Worm (Caenorhabditis elegans) whole organism, midembryonic: ENCODE results near the gene Y40B10A.5.
"Not testable (repeated sequence)": the region's sequence is repeated elsewhere in the genome, so short reads cannot be mapped to it uniquely, and the experiment has no call there.

Source experiments
- T22C8.4 ChIP-seq: fragments of 200-800 bp; sonication (Bioruptor generic); IDR thresholded peaks from 2 replicates; pipeline ENCODE4 v1.3.6; 2022; ENCODE audit warnings: missing genetic modification characterization, missing compliant biosample characterization
- cog-1 ChIP-seq: sonication (generic microtip); optimal IDR thresholded peaks from 2 replicates; lab custom pipeline; 2016; ENCODE audit warnings: missing genetic modification characterization, missing compliant biosample characterization
- flt-1 ChIP-seq: fragments of 200-800 bp; sonication (Bioruptor generic); IDR thresholded peaks from 2 replicates; pipeline ENCODE4 v1.3.6; 2022; ENCODE audit warnings: missing genetic modification characterization, missing compliant biosample characterization
- klf-2 ChIP-seq: fragments of 200-800 bp; sonication (Bioruptor generic); conservative IDR thresholded peaks from 2 replicates; pipeline ENCODE4 v1.3.6; 2022; ENCODE audit warnings: missing genetic modification reagents, missing genetic modification characterization, missing compliant biosample characterization
- med-1 ChIP-seq: sonication (generic microtip); optimal IDR thresholded peaks from 2 replicates; lab custom pipeline; 2017; ENCODE audit warnings: missing genetic modification characterization, mild to moderate bottlenecking, missing compliant biosample characterization, antibody characterized with exemption, missing genetic modification reagents; ENCODE audit not compliant: insufficient read depth
- ref-1 ChIP-seq: fragments of 200-800 bp; sonication (Bioruptor generic); conservative IDR thresholded peaks from 2 replicates; pipeline ENCODE4 v1.3.6; 2022; ENCODE audit warnings: missing genetic modification reagents, missing genetic modification characterization, missing compliant biosample characterization
- tab-1 ChIP-seq: fragments of 200-800 bp; sonication (Bioruptor generic); IDR thresholded peaks from 2 replicates; pipeline ENCODE4 v1.3.6; 2022; ENCODE audit warnings: missing genetic modification characterization, missing compliant biosample characterization
- ztf-23 ChIP-seq: fragments of 200-800 bp; sonication (Bioruptor generic); IDR thresholded peaks from 2 replicates; pipeline ENCODE4 v1.3.6; 2022; ENCODE audit warnings: missing genetic modification reagents, missing genetic modification characterization, missing compliant biosample characterization
- ztf-29 ChIP-seq: fragments of 200-800 bp; sonication (Bioruptor generic); IDR thresholded peaks from 2 replicates; pipeline ENCODE4 v1.3.6; 2022; ENCODE audit warnings: missing genetic modification reagents, missing genetic modification characterization, missing compliant biosample characterization

Gene Y40B10A.5

DNA sequence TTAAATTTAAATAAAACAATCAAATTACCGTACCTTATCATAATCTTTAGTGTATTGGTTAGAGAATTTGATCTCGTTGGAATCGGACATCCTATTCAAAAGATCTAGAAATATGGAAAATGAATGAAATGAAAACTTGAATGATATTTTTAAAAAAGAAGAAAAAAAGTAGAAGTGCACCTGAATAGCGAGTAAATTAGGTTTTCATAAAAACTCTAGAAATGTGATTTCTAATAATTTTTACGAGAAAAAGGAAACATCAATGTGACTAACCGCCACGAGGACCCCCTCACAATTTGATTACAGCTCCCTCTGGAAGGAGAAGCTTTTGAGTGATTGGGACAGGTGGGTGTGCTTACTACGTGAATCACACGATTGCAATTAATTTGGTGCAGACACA is at the start of gene Y40B10A.5:
TSS of gene Y40B10A.5 (minus strand) at position 101 of the 400 bp plus-strand sequence.
- TF ChIP-seq cog-1 = no peak
- no peak for TF ChIP-seq ztf-23 (GFP tag; lab: Robert Waterston, UW)

- no peak for TF ChIP-seq ref-1
- TF ChIP-seq klf-2 (GFP tag; lab: Robert Waterston, UW) = no peak
- no peak for TF ChIP-seq tab-1 (GFP tag; lab: Robert Waterston, UW)
- TF ChIP-seq ztf-23 (GFP tag; lab: Robert Waterston, UW) = no peak
- no peak for TF ChIP-seq flt-1
- no peak for TF ChIP-seq med-1 (GFP tag; lab: Kevin White, UChicago)
- no peak for TF ChIP-seq ztf-29
Observed at ce11 chrV:2095204-2095603, 49.3 kb upstream of the Y40B10A.5 start, which contains the start of gene F36F12.2. Gene F36F12.2, minus strand, starts transcription at chrV:2095304.

- not testable (repeated sequence) for TF ChIP-seq flt-1; ztf-23 (GFP tag; lab: Robert Waterston, UW); ztf-29
Observed at ce11 chrV:2090321-2090720, 44.5 kb upstream of the Y40B10A.5 start, which contains the start of gene ztf-28. Gene ztf-28, plus strand, starts transcription at chrV:2090669.

ce11 chrV:2085745-2086267 is 40.0 kb upstream of the Y40B10A.5 start, which contains the start of gene F36F12.3:
Gene F36F12.3, plus strand, starts transcription at chrV:2085795.
- not testable (repeated sequence) for TF ChIP-seq ztf-29; cog-1; klf-2 (GFP tag; lab: Robert Waterston, UW)

DNA sequence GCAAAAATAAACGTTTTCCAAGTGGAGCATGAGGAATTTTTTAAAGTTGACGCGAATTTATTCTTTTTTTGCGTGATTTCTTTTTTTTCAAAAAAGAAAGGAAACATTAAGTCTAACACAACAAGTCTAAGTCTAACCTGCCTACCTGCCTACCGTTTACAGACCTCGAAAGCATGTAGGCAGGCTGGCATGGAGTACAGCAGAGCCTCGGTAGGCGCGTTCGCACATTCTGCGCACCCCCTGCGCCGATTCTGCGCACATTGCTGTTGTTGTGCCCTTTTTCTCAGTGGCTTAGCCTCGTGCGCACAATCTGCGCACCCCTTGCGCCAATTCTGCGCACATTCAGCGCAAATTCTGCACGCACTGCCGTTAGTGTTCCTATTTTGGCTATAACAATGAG is 38.0 kb upstream of the Y40B10A.5 start:
- TF ChIP-seq tab-1 (GFP tag; lab: Robert Waterston, UW) (no peak), flt-1 (no peak), klf-2 (GFP tag; lab: Robert Waterston, UW) (0 out of 2 replicates have a peak, but pooled peaks have one; percentile 10), ztf-29 (no peak)

ce11 chrV:2081894-2082293 is 36.0 kb upstream of the Y40B10A.5 start:
- TF ChIP-seq ztf-23 (GFP tag; lab: Robert Waterston, UW) (no peak), cog-1 (no peak), ref-1 (no peak), tab-1 (GFP tag; lab: Robert Waterston, UW) (no peak), klf-2 (GFP tag; lab: Robert Waterston, UW) (no peak), med-1 (GFP tag; lab: Kevin White, UChicago) (no peak), flt-1 (no peak), ztf-29 (no peak), T22C8.4 (GFP tag; lab: Robert Waterston, UW) (no peak)

DNA sequence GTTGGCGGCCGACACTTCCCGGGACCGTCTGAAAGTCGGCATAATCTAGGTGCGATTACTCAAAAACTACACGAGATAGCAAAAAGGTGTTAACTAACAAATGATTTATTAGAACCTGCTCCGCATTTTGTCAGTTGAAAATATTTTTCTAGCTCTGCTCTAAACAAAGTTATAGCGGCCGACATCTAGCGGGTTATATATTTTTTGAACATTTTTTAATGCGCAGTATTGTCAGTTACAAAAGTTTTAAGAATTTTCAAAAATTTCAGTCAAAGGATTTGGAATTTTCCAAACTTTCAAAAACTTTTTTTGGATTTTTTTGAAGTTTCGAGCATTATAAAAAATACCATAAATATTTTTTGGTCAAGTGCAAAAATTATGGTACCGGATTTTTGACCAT is 35.4 kb upstream of the Y40B10A.5 start:
- TF ChIP-seq klf-2 (GFP tag; lab: Robert Waterston, UW) (no peak), tab-1 (GFP tag; lab: Robert Waterston, UW) (no peak), T22C8.4 (GFP tag; lab: Robert Waterston, UW) (no peak), cog-1 (no peak), ref-1 (no peak), ztf-29 (no peak), flt-1 (no peak), ztf-23 (GFP tag; lab: Robert Waterston, UW) (no peak), med-1 (GFP tag; lab: Kevin White, UChicago) (no peak)

DNA sequence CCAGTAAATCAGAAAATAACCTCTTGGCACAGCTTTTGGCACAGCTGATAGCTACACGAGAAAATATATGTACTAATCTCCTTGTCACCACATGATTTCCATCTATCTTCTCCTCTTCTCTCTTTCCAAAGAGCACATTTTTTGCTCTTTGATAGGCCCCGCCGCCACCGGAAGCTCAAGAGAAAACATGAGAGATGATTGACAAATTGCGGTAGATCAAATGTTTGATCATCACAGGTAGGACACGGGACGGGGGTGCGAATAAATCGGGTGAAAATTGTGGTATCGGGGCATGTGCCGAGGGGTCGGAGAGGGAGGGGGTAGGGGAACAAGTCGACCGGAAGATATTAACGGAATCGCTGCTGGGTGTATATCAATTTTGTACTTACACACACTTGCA is 30.2 kb upstream of the Y40B10A.5 start:
- TF ChIP-seq ztf-23 (GFP tag; lab: Robert Waterston, UW) (peak; percentile 26; the same call in 1 of the 2 replicates), cog-1 (no peak)

DNA sequence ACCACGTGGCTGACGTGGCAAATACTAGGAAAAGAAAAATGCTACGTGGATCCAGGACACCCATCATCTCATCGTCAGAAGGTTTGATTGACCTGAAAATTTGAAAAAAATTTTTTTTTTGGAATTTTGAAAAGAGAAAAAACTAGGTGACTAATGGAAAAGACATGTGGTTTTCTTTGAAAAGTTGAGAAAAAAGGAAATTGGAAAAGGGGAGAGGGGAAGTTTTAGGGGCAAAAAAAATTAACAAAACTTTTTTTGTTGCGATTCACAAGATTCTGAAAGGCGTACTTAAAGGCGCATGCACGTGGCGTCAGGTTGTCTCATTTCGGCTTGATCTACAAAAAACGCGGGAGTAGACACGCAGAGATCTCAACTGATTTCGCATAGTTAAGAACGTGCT is 27.0 kb upstream of the Y40B10A.5 start, which contains the start of gene Y40B10A.9:
TSS of gene Y40B10A.9 (minus strand) at position 101 of the 400 bp plus-strand sequence.
- TF ChIP-seq ztf-23 (GFP tag; lab: Robert Waterston, UW) = no peak
- no peak for TF ChIP-seq T22C8.4 (GFP tag; lab: Robert Waterston, UW)
- TF ChIP-seq cog-1 = no peak
- TF ChIP-seq ref-1 = no peak
- TF ChIP-seq ztf-29 = no peak
- no peak for TF ChIP-seq tab-1 (GFP tag; lab: Robert Waterston, UW)
- TF ChIP-seq klf-2 (GFP tag; lab: Robert Waterston, UW) = no peak
- TF ChIP-seq med-1 (GFP tag; lab: Kevin White, UChicago) = no peak
- TF ChIP-seq flt-1 = no peak

ce11 chrV:2068728-2069443 is 23.0 kb upstream of the Y40B10A.5 start:
- TF ChIP-seq tab-1 (GFP tag; lab: Robert Waterston, UW) (no peak), ref-1 (no peak), klf-2 (GFP tag; lab: Robert Waterston, UW) (no peak), T22C8.4 (GFP tag; lab: Robert Waterston, UW) (no peak), cog-1 (no peak), flt-1 (no peak), ztf-23 (GFP tag; lab: Robert Waterston, UW) (no peak), ztf-29 (no peak), med-1 (GFP tag; lab: Kevin White, UChicago) (no peak)

- TF ChIP-seq ztf-29 (no peak), tab-1 (GFP tag; lab: Robert Waterston, UW) (no peak)
Observed at ce11 chrV:2067985-2068499, 22.2 kb upstream of the Y40B10A.5 start, which contains the start of gene lbp-9. Gene lbp-9, plus strand, starts transcription at chrV:2068449.
